Worm (Caenorhabditis elegans): ENCODE data around the gene Y102E9.3.

The Y102E9.3 gene

DNA sequence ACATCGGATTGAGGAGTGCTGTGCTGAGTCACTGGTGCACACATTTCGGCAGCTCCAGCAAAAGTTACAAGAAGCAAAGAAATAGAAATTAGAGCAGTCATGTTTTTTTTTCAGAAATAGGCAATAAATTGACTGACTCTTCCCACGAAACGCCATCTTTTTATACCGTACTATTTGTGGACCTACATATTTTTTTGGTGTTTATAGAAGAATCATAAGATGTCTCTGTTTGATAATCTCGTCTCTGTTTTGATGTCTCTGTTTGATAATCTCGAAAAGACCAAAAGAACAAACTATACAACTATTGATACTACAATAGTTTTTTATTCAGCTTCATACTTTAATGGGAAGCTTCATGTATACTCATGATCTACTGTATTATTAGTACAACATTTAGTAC, at the start of gene Y102E9.3:
Gene Y102E9.3, minus strand, starts transcription at position 101 of the 400 bp plus-strand sequence.
- TF ChIP-seq unc-55 (GFP tag; optimal IDR thresholded peaks at IDR 0.05): no peak
- TF ChIP-seq lin-39 (tag; optimal IDR thresholded peaks at IDR 0.05): no peak
- no peak for TF ChIP-seq ztf-11 (tag; optimal IDR thresholded peaks at IDR 0.05)
- no peak for TF ChIP-seq blmp-1 (tag; optimal IDR thresholded peaks at IDR 0.05; ENCODE audit: insufficient read depth)
- TF ChIP-seq dmd-4 (tag; optimal IDR thresholded peaks at IDR 0.05): no peak
- TF ChIP-seq alr-1 (tag; optimal IDR thresholded peaks at IDR 0.05): no peak
- no peak for TF ChIP-seq sma-9 (GFP tag; optimal IDR thresholded peaks at IDR 0.05)
- TF ChIP-seq sma-9 (tag; optimal IDR thresholded peaks at IDR 0.05): no peak
- no peak for TF ChIP-seq R02D3.7 (tag; optimal IDR thresholded peaks at IDR 0.05)
- no peak for TF ChIP-seq lin-13 (GFP tag; optimal IDR thresholded peaks at IDR 0.05)
- TF ChIP-seq snpc-4 (tag; optimal IDR thresholded peaks at IDR 0.05): no peak
- TF ChIP-seq crh-2 (tag; optimal IDR thresholded peaks at IDR 0.05): no peak
- no peak for TF ChIP-seq skn-1 (tag; optimal IDR thresholded peaks at IDR 0.05)
- no peak for TF ChIP-seq fos-1 (tag; optimal IDR thresholded peaks at IDR 0.05)
- TF ChIP-seq gmeb-1 (tag; optimal IDR thresholded peaks at IDR 0.05): no peak
- TF ChIP-seq sem-4 (tag; optimal IDR thresholded peaks at IDR 0.05): no peak
- TF ChIP-seq aly-2 (tag; optimal IDR thresholded peaks at IDR 0.05): no peak
- no peak for TF ChIP-seq nhr-21 (tag; optimal IDR thresholded peaks at IDR 0.05)
- TF ChIP-seq ZK546.5 (tag; optimal IDR thresholded peaks at IDR 0.05): no peak

DNA sequence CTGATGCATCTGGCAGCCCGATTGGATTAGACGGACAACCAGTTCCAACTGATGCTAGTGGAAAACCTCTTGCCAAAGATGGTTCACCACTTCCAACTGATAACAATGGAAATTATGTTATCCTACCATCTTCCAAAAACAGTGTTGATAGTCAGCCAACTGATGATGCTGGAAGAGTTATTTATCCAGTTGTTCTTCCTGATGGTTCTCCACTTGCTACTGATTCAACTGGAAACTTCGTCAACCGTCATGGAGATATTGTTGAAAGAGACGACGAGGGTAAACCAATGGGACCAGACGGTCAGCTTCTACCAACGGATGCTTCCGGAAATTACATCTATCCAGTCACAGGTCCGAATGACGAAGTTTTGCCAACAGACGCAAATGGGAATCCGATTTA, 22.4 kb upstream of the Y102E9.3 start:
- TF ChIP-seq C34F6.9 (tag; optimal IDR thresholded peaks at IDR 0.05) (no peak), ZK546.5 (tag; optimal IDR thresholded peaks at IDR 0.05) (no peak), nhr-77 (tag; optimal IDR thresholded peaks at IDR 0.05) (no peak), elt-1 (tag; optimal IDR thresholded peaks at IDR 0.05) (no peak), ama-1 (optimal IDR thresholded peaks at IDR 0.05) (no peak), unc-62 (GFP tag; optimal IDR thresholded peaks at IDR 0.05) (no peak), ztf-1 (GFP tag; conservative IDR thresholded peaks at IDR 0.05) (no peak), nhr-237 (tag; optimal IDR thresholded peaks at IDR 0.05) (no peak), nhr-25 (tag; optimal IDR thresholded peaks at IDR 0.05) (no peak), peb-1 (tag; optimal IDR thresholded peaks at IDR 0.05) (no peak), sem-4 (tag; optimal IDR thresholded peaks at IDR 0.05) (no peak)

DNA sequence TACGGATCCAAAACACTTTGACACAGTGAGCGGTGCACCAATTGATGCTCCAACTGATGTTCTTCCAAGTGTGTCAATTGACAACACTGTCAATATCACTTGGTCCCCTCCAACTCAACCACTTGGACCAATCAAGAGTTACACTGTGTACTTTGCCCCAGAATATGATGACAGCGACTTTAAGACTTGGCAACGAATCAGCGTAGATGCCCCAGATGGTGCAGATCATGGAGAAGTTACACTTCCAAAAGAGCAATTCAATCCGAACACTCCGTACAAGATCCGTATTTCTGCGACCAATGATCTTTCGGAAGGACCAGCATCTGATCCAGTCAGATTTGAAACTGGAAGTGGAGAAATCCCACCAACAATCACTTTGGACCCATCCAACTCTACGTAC, 18.3 kb upstream of the Y102E9.3 start:
- no peak for TF ChIP-seq Y55F3AM.14 (GFP tag; optimal IDR thresholded peaks at IDR 0.05)
- no peak for TF ChIP-seq sma-9 (GFP tag; optimal IDR thresholded peaks at IDR 0.05)
- TF ChIP-seq sma-9 (tag; optimal IDR thresholded peaks at IDR 0.05): no peak
- no peak for TF ChIP-seq mbf-1 (tag; optimal IDR thresholded peaks at IDR 0.05)
- no peak for TF ChIP-seq unc-39 (tag; optimal IDR thresholded peaks at IDR 0.05)
- TF ChIP-seq ztf-1 (GFP tag; conservative IDR thresholded peaks at IDR 0.05): no peak
- no peak for TF ChIP-seq lin-39 (tag; optimal IDR thresholded peaks at IDR 0.05)
- TF ChIP-seq lin-11 (tag; optimal IDR thresholded peaks at IDR 0.05): no peak
- no peak for TF ChIP-seq ztf-4 (tag; optimal IDR thresholded peaks at IDR 0.05)
- TF ChIP-seq ZK546.5 (tag; optimal IDR thresholded peaks at IDR 0.05): no peak
- TF ChIP-seq crh-2 (tag; optimal IDR thresholded peaks at IDR 0.05): no peak
- no peak for TF ChIP-seq mab-5 (tag; optimal IDR thresholded peaks at IDR 0.05)
- no peak for TF ChIP-seq nhr-237 (tag; optimal IDR thresholded peaks at IDR 0.05)
- no peak for TF ChIP-seq ceh-82 (tag; optimal IDR thresholded peaks at IDR 0.05)
- no peak for TF ChIP-seq unc-55 (GFP tag; optimal IDR thresholded peaks at IDR 0.05)
- no peak for TF ChIP-seq aly-2 (tag; optimal IDR thresholded peaks at IDR 0.05)
- TF ChIP-seq lsy-2 (tag; optimal IDR thresholded peaks at IDR 0.05): no peak
- no peak for TF ChIP-seq nhr-6 (tag; optimal IDR thresholded peaks at IDR 0.05)

DNA sequence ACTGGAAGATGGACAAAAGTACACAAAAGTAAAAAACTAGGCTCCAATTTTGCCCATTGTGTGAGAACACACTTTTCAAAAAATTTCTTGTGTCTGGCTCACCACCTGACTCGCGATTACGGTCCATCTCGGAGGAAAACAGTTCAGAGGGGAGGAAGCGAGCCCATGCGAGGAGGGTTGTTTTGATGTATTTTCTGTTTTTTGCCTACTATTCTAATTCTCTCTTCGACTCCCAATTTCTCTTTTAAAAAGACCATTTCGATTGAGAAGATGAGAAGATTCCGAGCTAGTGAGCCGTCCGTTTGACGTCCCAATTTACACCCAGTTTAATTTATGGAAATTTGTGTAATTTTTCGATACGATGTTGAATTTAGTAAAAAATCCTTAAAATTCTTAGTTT, 12.3 kb upstream of the Y102E9.3 start:
- no peak for TF ChIP-seq ztf-11 (tag; optimal IDR thresholded peaks at IDR 0.05)
- no peak for TF ChIP-seq ceh-16 (tag; optimal IDR thresholded peaks at IDR 0.05)
- TF ChIP-seq skn-1 (tag; optimal IDR thresholded peaks at IDR 0.05): no peak
- no peak for TF ChIP-seq unc-55 (GFP tag; optimal IDR thresholded peaks at IDR 0.05)
- no peak for TF ChIP-seq lin-13 (GFP tag; optimal IDR thresholded peaks at IDR 0.05)
- no peak for TF ChIP-seq mab-5 (tag; optimal IDR thresholded peaks at IDR 0.05)
- TF ChIP-seq gmeb-1 (tag; optimal IDR thresholded peaks at IDR 0.05): no peak
- no peak for TF ChIP-seq egl-27 (tag; optimal IDR thresholded peaks at IDR 0.05)
- TF ChIP-seq alr-1 (tag; optimal IDR thresholded peaks at IDR 0.05): no peak
- no peak for TF ChIP-seq nhr-129 (tag; optimal IDR thresholded peaks at IDR 0.05)
- TF ChIP-seq sem-4 (tag; optimal IDR thresholded peaks at IDR 0.05): no peak
- TF ChIP-seq snpc-4 (tag; optimal IDR thresholded peaks at IDR 0.05): no peak
- no peak for TF ChIP-seq blmp-1 (tag; optimal IDR thresholded peaks at IDR 0.05; ENCODE audit: insufficient read depth)
- no peak for TF ChIP-seq nhr-6 (tag; optimal IDR thresholded peaks at IDR 0.05)

All from whole organism, L2 larva.